Fruit fly (Drosophila melanogaster) whole organism, embryonic: ENCODE results near the gene Pgls.

Source experiments
- Awh ChIP-seq: fragments of 200-800 bp; sonication (Bioruptor generic); IDR thresholded peaks from 2 replicates; pipeline ENCODE4, ENCODE4 v1.3.6; 2022; ENCODE audit warnings: missing biosample characterization, missing genetic modification characterization
- Bteb2 ChIP-seq: fragments of 200-800 bp; sonication (Bioruptor generic); optimal IDR thresholded peaks from 2 replicates; lab custom pipeline; 2016; ENCODE audit warnings: missing biosample characterization, missing genetic modification characterization
- CG10209 ChIP-seq: fragments of 200-800 bp; sonication (Bioruptor generic); optimal IDR thresholded peaks from 3 replicates; lab custom pipeline; 2017; ENCODE audit warnings: missing biosample characterization, mild to moderate bottlenecking, missing genetic modification characterization, missing genetic modification reagents
- CG12299 ChIP-seq: fragments of 200-800 bp; sonication (Bioruptor generic); optimal IDR thresholded peaks from 2 replicates; lab custom pipeline; 2018; ENCODE audit warnings: missing biosample characterization, mild to moderate bottlenecking, missing genetic modification characterization
- CG13287 ChIP-seq: fragments of 200-800 bp; sonication (Bioruptor generic); IDR thresholded peaks from 2 replicates; pipeline ENCODE4 v1.3.6; 2022; ENCODE audit warnings: missing biosample characterization, missing genetic modification characterization; ENCODE audit not compliant: partially characterized antibody
- CG13624 ChIP-seq: fragments of 200-800 bp; sonication (Bioruptor generic); optimal IDR thresholded peaks from 2 replicates; lab custom pipeline; 2016; ENCODE audit warnings: missing biosample characterization, missing genetic modification characterization
- CG15696 ChIP-seq: fragments of 200-800 bp; sonication (Bioruptor generic); optimal IDR thresholded peaks from 2 replicates; lab custom pipeline; 2019; ENCODE audit warnings: missing biosample characterization, mild to moderate bottlenecking, missing genetic modification characterization, moderate library complexity
- CG1602 ChIP-seq: fragments of 200-800 bp; sonication (Bioruptor generic); optimal IDR thresholded peaks from 3 replicates; lab custom pipeline; 2016; ENCODE audit warnings: missing biosample characterization, missing genetic modification characterization
- CG16863 ChIP-seq: fragments of 200-800 bp; sonication (Bioruptor generic); optimal IDR thresholded peaks from 3 replicates; lab custom pipeline; 2016; ENCODE audit warnings: missing biosample characterization, missing genetic modification characterization
- CG17385 ChIP-seq: fragments of 200-800 bp; sonication (Bioruptor generic); optimal IDR thresholded peaks from 3 replicates; lab custom pipeline; 2018; ENCODE audit warnings: missing biosample characterization, mild to moderate bottlenecking, missing genetic modification characterization
- CG17612 ChIP-seq: fragments of 200-800 bp; sonication (Bioruptor generic); IDR thresholded peaks from 2 replicates; pipeline ENCODE4 v1.3.6; 2022; ENCODE audit warnings: missing biosample characterization, missing genetic modification characterization
- CG17802 ChIP-seq: fragments of 200-800 bp; sonication (Bioruptor generic); optimal IDR thresholded peaks from 2 replicates; lab custom pipeline; 2018; ENCODE audit warnings: missing biosample characterization, mild to moderate bottlenecking, missing genetic modification characterization, moderate library complexity
- CG2120 ChIP-seq: fragments of 200-800 bp; sonication (Bioruptor generic); optimal IDR thresholded peaks from 3 replicates; lab custom pipeline; 2016; ENCODE audit warnings: missing biosample characterization, missing genetic modification characterization
- CG2889 ChIP-seq: fragments of 200-800 bp; sonication (Bioruptor generic); IDR thresholded peaks from 3 replicates; pipeline ENCODE4 v1.3.6; 2022; ENCODE audit warnings: missing biosample characterization, missing genetic modification characterization
- CG3281 ChIP-seq: fragments of 200-800 bp; sonication (Bioruptor generic); optimal IDR thresholded peaks from 3 replicates; lab custom pipeline; 2017; ENCODE audit warnings: missing biosample characterization, mild to moderate bottlenecking, missing genetic modification characterization
- CG33557 ChIP-seq: fragments of 200-800 bp; sonication (Bioruptor generic); optimal IDR thresholded peaks from 2 replicates; lab custom pipeline; 2019; ENCODE audit warnings: missing biosample characterization, mild to moderate bottlenecking, missing genetic modification characterization, moderate library complexity
- CG43689 ChIP-seq: fragments of 200-800 bp; sonication (Bioruptor generic); IDR thresholded peaks from 2 replicates; pipeline ENCODE4 v1.3.6; 2022; ENCODE audit warnings: missing biosample characterization, missing genetic modification characterization
- CG9797 ChIP-seq: fragments of 200-800 bp; sonication (Bioruptor generic); optimal IDR thresholded peaks from 3 replicates; lab custom pipeline; 2018; ENCODE audit warnings: missing biosample characterization, mild to moderate bottlenecking, missing genetic modification characterization
- Chrac-16 ChIP-seq: fragments of 200-800 bp; sonication (Bioruptor generic); optimal IDR thresholded peaks from 3 replicates; lab custom pipeline; 2016; ENCODE audit warnings: missing biosample characterization, missing genetic modification characterization
- Hand ChIP-seq: fragments of 200-800 bp; sonication (Bioruptor generic); optimal IDR thresholded peaks from 2 replicates; lab custom pipeline; 2017; ENCODE audit warnings: mild to moderate bottlenecking, missing biosample characterization, missing genetic modification reagents, missing genetic modification characterization
- Hr51 ChIP-seq, 2 experiments: fragments of 200-800 bp; sonication (Bioruptor generic); optimal IDR thresholded peaks; 2 replicates in 1 of 2; 3 replicates in 1 of 2; lab custom pipeline; 2016 to 2018; ENCODE audit warnings: missing biosample characterization in 2 of 2, missing genetic modification characterization in 2 of 2, mild to moderate bottlenecking in 1 of 2, moderate library complexity in 1 of 2
- Nf-YC ChIP-seq: fragments of 200-800 bp; optimal IDR thresholded peaks from 3 replicates; lab custom pipeline; 2019; ENCODE audit warnings: missing biosample characterization, mild to moderate bottlenecking, missing genetic modification characterization, moderate library complexity
- Rfx ChIP-seq: fragments of 200-800 bp; sonication (Bioruptor generic); IDR thresholded peaks from 2 replicates; pipeline ENCODE4 v1.3.6; 2022; ENCODE audit warnings: missing biosample characterization, missing genetic modification characterization
- Six4 ChIP-seq: fragments of 200-800 bp; sonication (Bioruptor generic); optimal IDR thresholded peaks from 2 replicates; lab custom pipeline; 2016; ENCODE audit warnings: missing biosample characterization, missing genetic modification characterization
- Sox100B ChIP-seq: fragments of 200-800 bp; sonication (Bioruptor generic); optimal IDR thresholded peaks from 3 replicates; lab custom pipeline; 2018; ENCODE audit warnings: missing biosample characterization, mild to moderate bottlenecking, missing genetic modification characterization
- Ssrp ChIP-seq: fragments of 200-800 bp; sonication (Bioruptor generic); optimal IDR thresholded peaks from 2 replicates; lab custom pipeline; 2018; ENCODE audit warnings: missing biosample characterization, mild to moderate bottlenecking, missing genetic modification characterization, moderate library complexity
- abd-A ChIP-seq: fragments of 200-800 bp; sonication (Bioruptor generic); optimal IDR thresholded peaks from 3 replicates; lab custom pipeline; 2019; ENCODE audit warnings: missing biosample characterization, mild to moderate bottlenecking, missing genetic modification characterization, moderate library complexity
- ase ChIP-seq: fragments of 200-800 bp; sonication (Bioruptor generic); IDR thresholded peaks from 3 replicates; pipeline ENCODE4 v1.3.6; 2022; ENCODE audit warnings: missing biosample characterization, missing genetic modification characterization
- bsh ChIP-seq, 2 experiments: fragments of 200-800 bp; sonication (Bioruptor generic); optimal IDR thresholded peaks; 2 replicates each; lab custom pipeline; 2017 to 2018; ENCODE audit warnings: mild to moderate bottlenecking in 2 of 2, missing biosample characterization in 2 of 2, missing genetic modification characterization in 2 of 2, moderate library complexity in 1 of 2
- cwo ChIP-seq: fragments of 200-800 bp; sonication (Bioruptor generic); optimal IDR thresholded peaks from 3 replicates; lab custom pipeline; 2017; ENCODE audit warnings: missing biosample characterization, missing genetic modification characterization, mild to moderate bottlenecking, moderate library complexity, missing genetic modification reagents
- dati ChIP-seq: fragments of 200-800 bp; sonication (Bioruptor generic); IDR thresholded peaks from 2 replicates; pipeline ENCODE4 v1.3.6; 2022; ENCODE audit warnings: missing biosample characterization, missing genetic modification characterization
- dpn ChIP-seq, 2 experiments: fragments of 200-800 bp; sonication (Bioruptor generic); optimal IDR thresholded peaks; 3 replicates each; lab custom pipeline; 2016; ENCODE audit warnings: missing biosample characterization in 2 of 2, missing genetic modification characterization in 2 of 2
- eve ChIP-seq, 2 experiments: fragments of >200 bp; optimal IDR thresholded peaks; 2 replicates each; lab custom pipeline; 2017; ENCODE audit warnings: missing biosample characterization in 2 of 2, missing genetic modification characterization in 2 of 2
- gcm2 ChIP-seq: fragments of 200-800 bp; sonication (Bioruptor generic); optimal IDR thresholded peaks from 2 replicates; lab custom pipeline; 2016; ENCODE audit warnings: missing biosample characterization, missing genetic modification characterization
- jumu ChIP-seq: fragments of 200-800 bp; sonication (Bioruptor generic); optimal IDR thresholded peaks from 3 replicates; lab custom pipeline; 2016; ENCODE audit warnings: missing biosample characterization, missing genetic modification characterization
- kay ChIP-seq: fragments of 200-800 bp; sonication (Bioruptor generic); optimal IDR thresholded peaks from 2 replicates; lab custom pipeline; 2016; ENCODE audit warnings: missing biosample characterization, missing genetic modification characterization
- lov ChIP-seq, 2 experiments: fragments of 200-800 bp in 1 of 2; fragments of >200 bp in 1 of 2; sonication (Bioruptor generic) in 1 of 2; IDR thresholded peaks in 1 of 2; optimal IDR thresholded peaks in 1 of 2; 2 replicates in 1 of 2; 3 replicates in 1 of 2; pipeline versions ENCODE4 v1.3.6 to Lab custom; 2017 to 2022; ENCODE audit warnings: missing biosample characterization in 1 of 2, missing genetic modification characterization in 1 of 2
- nerfin-1 ChIP-seq: fragments of 200-800 bp; sonication (Bioruptor generic); optimal IDR thresholded peaks from 3 replicates; lab custom pipeline; 2019; ENCODE audit warnings: missing biosample characterization, mild to moderate bottlenecking, missing genetic modification characterization, moderate library complexity
- nerfin-2 ChIP-seq: fragments of 200-800 bp; sonication (Bioruptor generic); IDR thresholded peaks from 2 replicates; pipeline ENCODE4 v1.3.6; 2022; ENCODE audit warnings: missing biosample characterization, missing genetic modification characterization; ENCODE audit not compliant: partially characterized antibody
- nmo ChIP-seq: fragments of 200-800 bp; sonication (Bioruptor generic); optimal IDR thresholded peaks from 2 replicates; lab custom pipeline; 2018; ENCODE audit warnings: missing biosample characterization, mild to moderate bottlenecking, missing genetic modification characterization, moderate library complexity
- p53 ChIP-seq: fragments of 200-800 bp; sonication (Bioruptor generic); optimal IDR thresholded peaks from 2 replicates; lab custom pipeline; 2016; ENCODE audit warnings: missing biosample characterization, missing genetic modification characterization
- repo ChIP-seq: fragments of 200-800 bp; sonication (Bioruptor generic); optimal IDR thresholded peaks from 2 replicates; lab custom pipeline; 2016; ENCODE audit warnings: missing biosample characterization, missing genetic modification characterization
- sim ChIP-seq: fragments of 200-800 bp; sonication (Bioruptor generic); IDR thresholded peaks from 2 replicates; pipeline ENCODE4 v1.3.6; 2022; ENCODE audit warnings: missing biosample characterization, missing genetic modification characterization
- sisA ChIP-seq: fragments of 200-800 bp; sonication (Bioruptor generic); IDR thresholded peaks from 2 replicates; pipeline ENCODE4 v1.3.6; 2022; ENCODE audit warnings: missing biosample characterization, missing genetic modification characterization
- sob ChIP-seq: fragments of 200-800 bp; sonication (Bioruptor generic); IDR thresholded peaks from 2 replicates; pipeline ENCODE4 v1.3.6; 2022; ENCODE audit warnings: missing biosample characterization, missing genetic modification characterization
- unpg ChIP-seq: fragments of 200-800 bp; sonication (Bioruptor generic); optimal IDR thresholded peaks from 3 replicates; lab custom pipeline; 2018; ENCODE audit warnings: missing biosample characterization, mild to moderate bottlenecking, missing genetic modification characterization, moderate library complexity
- usp ChIP-seq: fragments of >200 bp; optimal IDR thresholded peaks from 2 replicates; lab custom pipeline; 2017; ENCODE audit warnings: missing biosample characterization, missing genetic modification characterization
- wek ChIP-seq: fragments of 200-800 bp; sonication (Bioruptor generic); optimal IDR thresholded peaks from 3 replicates; lab custom pipeline; 2018; ENCODE audit warnings: missing biosample characterization, mild to moderate bottlenecking, missing genetic modification characterization, moderate library complexity

Pgls gene

dm6 chrX:10825349-10826129, 21.7 kb upstream of the Pgls start (continued):
- TF ChIP-seq Bteb2 (GFP tag; lab: Kevin White, UChicago) (no peak), CG17612 (GFP tag; lab: Robert Waterston, UW) (no peak), bsh (GFP tag; optimal IDR thresholded peaks at IDR 0.05; lab: Kevin White, UChicago) (peak in 1 of 2 experiments; percentile 74), Nf-YC (no peak), abd-A (peak; percentile 36), CG12299 (no peak), cwo (GFP tag; lab: Kevin White, UChicago) (no peak), dpn (GFP tag; optimal IDR thresholded peaks at IDR 0.05; lab: Kevin White, UChicago) (peak in 1 of 2 experiments; percentile 34), sim (no peak), p53 (no peak), repo (GFP tag; lab: Kevin White, UChicago) (no peak), ase (GFP tag; lab: Robert Waterston, UW) (peak; percentile 36; the same call in 1 of the 3 replicates), usp (GFP tag; lab: Kevin White, UChicago) (no peak), nmo (peak; percentile 62), gcm2 (no peak), CG15696 (no peak), Ssrp (tag; lab: Kevin White, UChicago) (peak; percentile 43), sisA (GFP tag; lab: Robert Waterston, UW) (peak; percentile 54; the same call in 1 of the 2 replicates), Awh (no peak), CG43689 (GFP tag; lab: Robert Waterston, UW) (no peak), Hr51 (GFP tag; optimal IDR thresholded peaks at IDR 0.05; lab: Kevin White, UChicago) (peak in 1 of 2 experiments; percentile 20), sob (GFP tag; lab: Robert Waterston, UW) (no peak), lov (optimal IDR thresholded peaks at IDR 0.05; lab: Kevin White, UChicago) (no peak), lov (GFP tag; IDR thresholded peaks at IDR 0.05; lab: Robert Waterston, UW) (no peak), dati (GFP tag; lab: Robert Waterston, UW) (no peak), Chrac-16 (GFP tag; lab: Kevin White, UChicago) (peak; percentile 45), CG2889 (GFP tag; lab: Robert Waterston, UW) (no peak), nerfin-1 (peak; percentile 17), CG2120 (GFP tag; lab: Kevin White, UChicago) (peak; percentile 7), nerfin-2 (GFP tag; lab: Robert Waterston, UW) (no peak), jumu (GFP tag; lab: Kevin White, UChicago) (peak; percentile 31), CG33557 (peak; percentile 18), CG13624 (peak; percentile 31), CG13287 (GFP tag; lab: Robert Waterston, UW) (no peak), kay (GFP tag; lab: Kevin White, UChicago) (no peak), CG9797 (no peak), Sox100B (GFP tag; lab: Kevin White, UChicago) (peak; percentile 5), Six4 (GFP tag; lab: Kevin White, UChicago) (peak; percentile 37), wek (GFP tag; lab: Kevin White, UChicago) (no peak), CG17385 (GFP tag; lab: Kevin White, UChicago) (peak; percentile 30), CG16863 (GFP tag; lab: Kevin White, UChicago) (peak; percentile 25), CG1602 (GFP tag; lab: Kevin White, UChicago) (peak; percentile 9), Hand (GFP tag; lab: Kevin White, UChicago) (no peak), CG3281 (GFP tag; lab: Kevin White, UChicago) (no peak), Rfx (GFP tag; lab: Robert Waterston, UW) (no peak), CG17802 (tag; lab: Kevin White, UChicago) (peak; percentile 11), eve (GFP tag; optimal IDR thresholded peaks at IDR 0.05; lab: Kevin White, UChicago) (no peak), unpg (GFP tag; lab: Kevin White, UChicago) (peak; percentile 36), CG10209 (GFP tag; lab: Kevin White, UChicago) (peak; percentile 47)
